Worm (Caenorhabditis elegans) whole organism, midembryonic: ENCODE results near the gene T24D5.4.

ENCODE experiments used
- T22C8.4 ChIP-seq: fragments of 200-800 bp; sonication (Bioruptor generic); IDR thresholded peaks from 2 replicates; pipeline ENCODE4 v1.3.6; 2022; ENCODE audit warnings: missing genetic modification characterization, missing compliant biosample characterization
- flt-1 ChIP-seq: fragments of 200-800 bp; sonication (Bioruptor generic); IDR thresholded peaks from 2 replicates; pipeline ENCODE4 v1.3.6; 2022; ENCODE audit warnings: missing genetic modification characterization, missing compliant biosample characterization
- klf-2 ChIP-seq: fragments of 200-800 bp; sonication (Bioruptor generic); conservative IDR thresholded peaks from 2 replicates; pipeline ENCODE4 v1.3.6; 2022; ENCODE audit warnings: missing genetic modification reagents, missing genetic modification characterization, missing compliant biosample characterization
- ref-1 ChIP-seq: fragments of 200-800 bp; sonication (Bioruptor generic); conservative IDR thresholded peaks from 2 replicates; pipeline ENCODE4 v1.3.6; 2022; ENCODE audit warnings: missing genetic modification reagents, missing genetic modification characterization, missing compliant biosample characterization
- tab-1 ChIP-seq: fragments of 200-800 bp; sonication (Bioruptor generic); IDR thresholded peaks from 2 replicates; pipeline ENCODE4 v1.3.6; 2022; ENCODE audit warnings: missing genetic modification characterization, missing compliant biosample characterization
- ztf-23 ChIP-seq: fragments of 200-800 bp; sonication (Bioruptor generic); IDR thresholded peaks from 2 replicates; pipeline ENCODE4 v1.3.6; 2022; ENCODE audit warnings: missing genetic modification reagents, missing genetic modification characterization, missing compliant biosample characterization

DNA sequence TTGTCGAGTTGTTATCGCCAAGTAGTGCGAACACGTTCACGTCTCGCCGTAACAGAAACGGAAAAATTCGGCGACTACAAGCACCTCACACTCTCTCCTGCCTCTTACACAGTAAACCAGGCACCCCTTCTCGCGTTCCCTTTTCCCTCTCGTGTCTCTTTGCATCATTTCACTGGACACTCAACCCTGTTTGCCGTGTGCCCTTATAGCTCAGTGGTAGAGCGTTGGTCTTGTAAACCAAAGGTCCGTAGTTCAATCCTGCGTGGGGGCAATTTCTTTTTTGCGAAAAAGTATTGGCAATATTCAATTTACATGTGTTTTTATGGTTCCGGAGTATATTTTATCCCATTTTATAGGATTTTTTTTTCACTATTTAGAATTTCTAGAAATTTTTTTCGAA lies 33.4 kb upstream of the T24D5.4 start:
- TF ChIP-seq ref-1 (GFP tag; lab: Robert Waterston, UW) = peak; percentile 96
- peak; percentile 96 for TF ChIP-seq ztf-23 (GFP tag; lab: Robert Waterston, UW)
- peak; percentile 98 for TF ChIP-seq flt-1 (GFP tag; lab: Robert Waterston, UW)
- peak; percentile 95 for TF ChIP-seq klf-2 (GFP tag; lab: Robert Waterston, UW)
- peak; percentile 98 for TF ChIP-seq tab-1 (GFP tag; lab: Robert Waterston, UW)
- TF ChIP-seq T22C8.4 (GFP tag; lab: Robert Waterston, UW) = peak; percentile 94
